Worm (Caenorhabditis elegans) whole organism, midembryonic: ENCODE measurements around the gene ech-1.1.

Source experiments
- T22C8.4 ChIP-seq: fragments of 200-800 bp; sonication (Bioruptor generic); IDR thresholded peaks from 2 replicates; pipeline ENCODE4 v1.3.6; 2022; ENCODE audit warnings: missing genetic modification characterization, missing compliant biosample characterization
- flt-1 ChIP-seq: fragments of 200-800 bp; sonication (Bioruptor generic); IDR thresholded peaks from 2 replicates; pipeline ENCODE4 v1.3.6; 2022; ENCODE audit warnings: missing genetic modification characterization, missing compliant biosample characterization

DNA sequence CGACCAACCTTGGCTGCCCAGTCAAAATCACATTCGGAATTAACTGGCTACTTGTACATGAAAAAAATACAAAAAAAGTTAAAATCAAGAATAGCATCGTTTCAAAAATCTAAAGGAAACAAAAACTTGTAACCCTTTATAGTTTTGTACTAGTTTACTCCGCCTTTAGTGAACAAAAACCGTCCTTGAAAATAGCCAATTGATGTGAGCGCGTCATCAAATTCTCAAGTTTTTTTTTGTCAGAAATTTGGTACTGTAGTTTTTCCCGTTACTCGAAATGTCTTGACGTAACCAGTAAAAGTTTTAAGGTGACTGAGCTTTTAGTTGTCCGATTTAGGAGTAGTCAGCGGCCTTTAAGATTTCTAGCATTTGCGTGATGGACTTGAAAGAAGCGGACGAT, 14.0 kb downstream of the ech-1.1 start, which contains the start of gene C29F3.3:
- no peak for TF ChIP-seq T22C8.4
- TF ChIP-seq flt-1 (GFP tag; lab: Robert Waterston, UW) = no peak
